Fruit fly (Drosophila melanogaster) whole organism, wandering third instar larva: ENCODE data around the gene Josd.

Source experiments
- CG9705 ChIP-seq: fragments of 200-800 bp; sonication (Bioruptor generic); optimal IDR thresholded peaks from 2 replicates; lab custom pipeline; 2018; ENCODE audit warnings: missing biosample characterization, mild to moderate bottlenecking, missing genetic modification characterization
- Dfd ChIP-seq: fragments of >200 bp; optimal IDR thresholded peaks from 2 replicates; lab custom pipeline; 2017; ENCODE audit warnings: missing biosample characterization, missing genetic modification characterization
- Dif ChIP-seq: fragments of 200-275, 200-300 bp; sonication (Bioruptor generic); optimal IDR thresholded peaks from 2 replicates; lab custom pipeline; 2018; ENCODE audit warnings: missing biosample characterization, missing genetic modification characterization; ENCODE audit not compliant: partially characterized antibody
- HLH106 ChIP-seq: fragments of 200-800 bp; optimal IDR thresholded peaks from 3 replicates; lab custom pipeline; 2019; ENCODE audit warnings: missing biosample characterization, mild to moderate bottlenecking, missing genetic modification characterization, moderate library complexity
- Hnf4 ChIP-seq: fragments of 200-800 bp; sonication (Bioruptor generic); optimal IDR thresholded peaks from 2 replicates; lab custom pipeline; 2016; ENCODE audit warnings: missing biosample characterization, mild to moderate bottlenecking, missing genetic modification characterization
- Hr78 ChIP-seq: fragments of >200 bp; optimal IDR thresholded peaks from 2 replicates; lab custom pipeline; 2017; ENCODE audit warnings: missing biosample characterization, missing genetic modification characterization
- Mio ChIP-seq: sonication (Bioruptor generic); optimal IDR thresholded peaks from 2 replicates; lab custom pipeline; 2016; ENCODE audit warnings: missing biosample characterization, missing genetic modification characterization
- N ChIP-seq: fragments of >200 bp; optimal IDR thresholded peaks from 2 replicates; lab custom pipeline; 2018; ENCODE audit warnings: missing biosample characterization, missing external identifiers, missing genetic modification characterization
- OdsH ChIP-seq: fragments of 200-800 bp; sonication (Bioruptor generic); optimal IDR thresholded peaks from 2 replicates; lab custom pipeline; 2016; ENCODE audit warnings: missing biosample characterization, mild to moderate bottlenecking, missing genetic modification characterization
- Rel ChIP-seq, 2 experiments: fragments of 200-800 bp; sonication (Bioruptor generic) in 1 of 2; optimal IDR thresholded peaks; 2 replicates in 1 of 2; 3 replicates in 1 of 2; lab custom pipeline; 2016 to 2019; ENCODE audit warnings: mild to moderate bottlenecking in 2 of 2, missing biosample characterization in 2 of 2, missing genetic modification characterization in 2 of 2, moderate library complexity in 1 of 2
- Vsx2 ChIP-seq: fragments of 200-300, 225-300 bp; sonication (Bioruptor generic); optimal IDR thresholded peaks from 2 replicates; lab custom pipeline; 2018; ENCODE audit warnings: missing biosample characterization, missing genetic modification characterization; ENCODE audit not compliant: partially characterized antibody
- br ChIP-seq: fragments of 200-800 bp; sonication (Bioruptor generic); optimal IDR thresholded peaks from 2 replicates; lab custom pipeline; 2016; ENCODE audit warnings: missing biosample characterization, missing genetic modification characterization
- brk ChIP-seq: fragments of 200-800 bp; sonication (Bioruptor generic); optimal IDR thresholded peaks from 2 replicates; lab custom pipeline; 2016; ENCODE audit warnings: missing biosample characterization, mild to moderate bottlenecking, missing genetic modification characterization
- dmrt93B ChIP-seq: fragments of 200-800 bp; sonication (Bioruptor generic); optimal IDR thresholded peaks from 2 replicates; lab custom pipeline; 2018; ENCODE audit warnings: missing biosample characterization, mild to moderate bottlenecking, missing genetic modification characterization
- ey ChIP-seq: fragments of 200-800 bp; sonication (Bioruptor generic); optimal IDR thresholded peaks from 2 replicates; lab custom pipeline; 2016; ENCODE audit warnings: missing biosample characterization, missing genetic modification characterization
- fru ChIP-seq: fragments of 200-800 bp; sonication (Bioruptor generic); optimal IDR thresholded peaks from 3 replicates; lab custom pipeline; 2016; ENCODE audit warnings: missing biosample characterization, mild to moderate bottlenecking, missing genetic modification characterization
- h ChIP-seq: fragments of 200-800 bp; sonication (Bioruptor generic); optimal IDR thresholded peaks from 3 replicates; lab custom pipeline; 2016; ENCODE audit warnings: missing biosample characterization, mild to moderate bottlenecking, missing genetic modification characterization
- jim ChIP-seq: fragments of 175-275, 200-325 bp; sonication (Bioruptor generic); optimal IDR thresholded peaks from 2 replicates; lab custom pipeline; 2016; ENCODE audit warnings: missing biosample characterization, mild to moderate bottlenecking, missing genetic modification characterization
- lola ChIP-seq: fragments of >200 bp; optimal IDR thresholded peaks from 2 replicates; lab custom pipeline; 2017; ENCODE audit warnings: missing biosample characterization, missing genetic modification characterization
- pan ChIP-seq: fragments of >200 bp; optimal IDR thresholded peaks from 2 replicates; lab custom pipeline; 2017
- psq ChIP-seq: fragments of 200-800 bp; sonication (Bioruptor generic); optimal IDR thresholded peaks from 3 replicates; lab custom pipeline; 2017; ENCODE audit warnings: missing biosample characterization, mild to moderate bottlenecking, missing genetic modification characterization, moderate library complexity
- sage ChIP-seq: fragments of 200-800 bp; sonication (Bioruptor generic); optimal IDR thresholded peaks from 2 replicates; lab custom pipeline; 2016; ENCODE audit warnings: missing biosample characterization, mild to moderate bottlenecking, missing genetic modification characterization
- sv ChIP-seq: fragments of 200-800 bp; sonication (Bioruptor generic); optimal IDR thresholded peaks from 3 replicates; lab custom pipeline; 2016; ENCODE audit warnings: missing biosample characterization, missing genetic modification characterization
- tai ChIP-seq: sonication (Bioruptor generic); optimal IDR thresholded peaks from 2 replicates; lab custom pipeline; 2016; ENCODE audit warnings: missing biosample characterization, missing genetic modification characterization
- usp ChIP-seq: fragments of >200 bp; optimal IDR thresholded peaks from 2 replicates; lab custom pipeline; 2017; ENCODE audit warnings: missing biosample characterization, missing genetic modification characterization
- woc ChIP-seq: sonication (Bioruptor generic); optimal IDR thresholded peaks from 2 replicates; lab custom pipeline; 2016; ENCODE audit warnings: missing biosample characterization, mild to moderate bottlenecking, missing genetic modification characterization

Gene Josd

dm6 chrX:6224225-6225190 lies 36.5 kb upstream of the Josd start, which contains the start of gene sqh (continued):
- TF ChIP-seq HLH106 (tag; lab: Kevin White, UChicago): peak; percentile 90
- TF ChIP-seq dmrt93B (GFP tag; lab: Kevin White, UChicago): peak; percentile 83
- TF ChIP-seq br (GFP tag; lab: Kevin White, UChicago): peak; percentile 84
- TF ChIP-seq Mio (GFP tag; lab: Kevin White, UChicago): peak; percentile 33
- TF ChIP-seq Vsx2 (GFP tag; lab: Kevin White, UChicago): no peak
- peak; percentile 88 for TF ChIP-seq h (GFP tag; lab: Kevin White, UChicago)
- peak; percentile 27 for TF ChIP-seq jim
- peak; percentile 83 for TF ChIP-seq sage
- peak; percentile 24 for TF ChIP-seq Dif (GFP tag; lab: Kevin White, UChicago)
- peak; percentile 90 for TF ChIP-seq woc (GFP tag; lab: Kevin White, UChicago)

- TF ChIP-seq ey (GFP tag; lab: Kevin White, UChicago) (no peak), N (peak; percentile 70)
- TF ChIP-seq, all 38 proteins: peak for 1
Observed at dm6 chrX:6225472-6226049, 35.4 kb upstream of the Josd start, which contains the start of gene dtn. Gene dtn (plus strand): TSS chrX:6225647.

DNA sequence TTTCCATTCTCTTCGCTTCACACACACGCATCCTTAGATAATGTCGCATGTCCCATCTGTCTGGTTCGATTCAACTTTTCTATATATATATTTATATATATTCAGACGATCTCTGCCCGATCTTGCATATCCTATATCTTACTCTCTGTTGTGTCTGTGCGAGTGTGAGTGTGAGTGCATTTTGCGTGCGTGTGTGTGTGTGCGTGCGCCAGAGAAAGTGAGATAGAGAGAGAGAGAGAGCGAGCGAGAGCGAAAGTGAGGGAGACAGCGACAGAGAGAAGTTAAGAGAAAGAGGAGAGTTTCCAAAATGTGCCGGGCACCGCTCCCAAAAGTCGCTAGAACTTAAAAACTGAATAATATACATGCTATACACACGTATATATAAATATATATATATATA lies 29.2 kb upstream of the Josd start:
- TF ChIP-seq CG9705 (GFP tag; lab: Kevin White, UChicago): no peak
- no peak for TF ChIP-seq usp (GFP tag; lab: Kevin White, UChicago)
- TF ChIP-seq lola (GFP tag; lab: Kevin White, UChicago): no peak
- no peak for TF ChIP-seq Hr78 (GFP tag; lab: Kevin White, UChicago)
- no peak for TF ChIP-seq Rel (GFP tag; optimal IDR thresholded peaks at IDR 0.05; lab: Kevin White, UChicago)
- TF ChIP-seq Rel (tag; optimal IDR thresholded peaks at IDR 0.05; lab: Kevin White, UChicago): no peak
- no peak for TF ChIP-seq h (GFP tag; lab: Kevin White, UChicago)
- no peak for TF ChIP-seq psq
- no peak for TF ChIP-seq Dfd (GFP tag; lab: Kevin White, UChicago)
- no peak for TF ChIP-seq Hnf4 (GFP tag; lab: Kevin White, UChicago)
- TF ChIP-seq OdsH (GFP tag; lab: Kevin White, UChicago): no peak
- TF ChIP-seq woc (GFP tag; lab: Kevin White, UChicago): no peak
- TF ChIP-seq fru (GFP tag; lab: Kevin White, UChicago): no peak
- no peak for TF ChIP-seq Dif (GFP tag; lab: Kevin White, UChicago)

DNA sequence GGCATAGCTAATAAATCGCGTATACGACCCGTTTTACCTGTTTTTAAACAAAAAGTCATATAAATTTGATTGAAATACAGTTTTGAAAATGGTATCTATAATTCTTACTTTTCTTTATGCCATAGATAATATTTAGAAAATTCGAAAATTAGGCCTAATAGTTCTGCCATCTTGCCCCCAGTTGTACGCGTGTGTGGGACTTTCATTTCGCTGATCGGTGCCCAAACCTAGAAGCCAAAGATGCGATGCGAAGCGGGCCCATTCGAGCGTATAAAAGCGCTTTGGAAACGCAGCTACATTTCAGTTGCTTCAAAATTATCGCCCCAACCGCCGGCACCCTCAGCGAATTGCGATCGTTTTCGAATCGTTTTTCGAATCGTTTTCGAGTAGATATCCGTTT lies 24.0 kb upstream of the Josd start, which contains the start of gene CG14445:
Gene CG14445, plus strand, starts transcription at position 301 of the 400 bp plus-strand sequence.
- TF ChIP-seq sv (GFP tag; lab: Kevin White, UChicago): no peak
- no peak for TF ChIP-seq brk (GFP tag; lab: Kevin White, UChicago)
- no peak for TF ChIP-seq pan (lab: Kevin White, UChicago)
- no peak for TF ChIP-seq jim
- TF ChIP-seq Hnf4 (GFP tag; lab: Kevin White, UChicago): no peak
- TF ChIP-seq tai (GFP tag; lab: Kevin White, UChicago): no peak
- TF ChIP-seq Dfd (GFP tag; lab: Kevin White, UChicago): no peak

- TF ChIP-seq Hr78 (GFP tag; lab: Kevin White, UChicago) (no peak), jim (no peak), Dif (GFP tag; lab: Kevin White, UChicago) (no peak), psq (no peak), Hnf4 (GFP tag; lab: Kevin White, UChicago) (no peak)
- TF ChIP-seq, all 38 proteins: peak for 0
Observed at dm6 chrX:6252897-6253540, 8.0 kb upstream of the Josd start.
